Worm (Caenorhabditis elegans) whole organism, L3 larva: Measurements from ENCODE around the gene col-126.

Experiments
- aly-2 ChIP-seq: fragments of 150-350 bp; optimal IDR thresholded peaks from 2 replicates; lab custom pipeline; 2014; ENCODE audit warnings: missing biosample characterization, missing genetic modification characterization
- ceh-16 ChIP-seq: sonication (generic microtip); optimal IDR thresholded peaks from 2 replicates; lab custom pipeline; 2017; ENCODE audit warnings: missing biosample characterization, missing genetic modification characterization
- ceh-28 ChIP-seq: fragments of 150-350 bp; optimal IDR thresholded peaks from 2 replicates; lab custom pipeline; 2014; ENCODE audit warnings: missing biosample characterization, missing genetic modification reagents, missing genetic modification characterization
- ceh-9 ChIP-seq: sonication (generic microtip); optimal IDR thresholded peaks from 2 replicates; lab custom pipeline; 2018; ENCODE audit warnings: missing biosample characterization, missing genetic modification characterization
- daf-12 ChIP-seq: fragments of 150-350 bp; optimal IDR thresholded peaks from 2 replicates; lab custom pipeline; 2014; ENCODE audit warnings: missing biosample characterization, missing genetic modification reagents, missing genetic modification characterization
- egl-5 ChIP-seq: fragments of 150-350 bp; optimal IDR thresholded peaks from 2 replicates; lab custom pipeline; 2017; ENCODE audit warnings: missing biosample characterization, missing genetic modification reagents, missing genetic modification characterization, inconsistent platforms
- elt-2 ChIP-seq: sonication (generic microtip); optimal IDR thresholded peaks from 2 replicates; lab custom pipeline; 2016; ENCODE audit warnings: missing genetic modification reagents, mild to moderate bottlenecking, missing genetic modification characterization, missing compliant biosample characterization
- eor-1 ChIP-seq, 2 experiments: fragments of 150-350 bp; optimal IDR thresholded peaks; 2 replicates each; lab custom pipeline; 2014 to 2018; ENCODE audit warnings: missing biosample characterization in 2 of 2, missing genetic modification characterization in 2 of 2
- fkh-10 ChIP-seq: sonication (generic microtip); optimal IDR thresholded peaks from 2 replicates; lab custom pipeline; 2017; ENCODE audit warnings: missing biosample characterization, missing genetic modification reagents, missing genetic modification characterization
- fkh-2 ChIP-seq: fragments of 150-350 bp; optimal IDR thresholded peaks from 2 replicates; lab custom pipeline; 2014; ENCODE audit warnings: missing biosample characterization, missing genetic modification reagents, missing genetic modification characterization
- fos-1 ChIP-seq: fragments of 150-350 bp; optimal IDR thresholded peaks from 2 replicates; lab custom pipeline; 2014; ENCODE audit warnings: missing biosample characterization, missing genetic modification characterization
- jun-1 ChIP-seq: fragments of 150-350 bp; optimal IDR thresholded peaks from 2 replicates; lab custom pipeline; 2014; ENCODE audit warnings: missing biosample characterization, missing genetic modification reagents, missing genetic modification characterization
- lin-15B ChIP-seq: fragments of 150-350 bp; optimal IDR thresholded peaks from 2 replicates; lab custom pipeline; 2014; ENCODE audit warnings: missing biosample characterization, missing genetic modification characterization
- lin-39 ChIP-seq: fragments of 150-350 bp; optimal IDR thresholded peaks from 2 replicates; lab custom pipeline; 2018; ENCODE audit warnings: missing biosample characterization, missing genetic modification reagents, missing genetic modification characterization
- mdl-1 ChIP-seq: fragments of 150-350 bp; optimal IDR thresholded peaks from 2 replicates; lab custom pipeline; 2014; ENCODE audit warnings: missing biosample characterization, missing genetic modification characterization
- mml-1 ChIP-seq: fragments of 150-350 bp; sonication (generic microtip); optimal IDR thresholded peaks from 3 replicates; lab custom pipeline; 2014; ENCODE audit warnings: missing biosample characterization, missing genetic modification characterization
- nhr-11 ChIP-seq: fragments of 150-350 bp; optimal IDR thresholded peaks from 2 replicates; lab custom pipeline; 2014; ENCODE audit warnings: missing biosample characterization, missing genetic modification characterization
- nhr-23 ChIP-seq: fragments of 150-350 bp; optimal IDR thresholded peaks from 2 replicates; lab custom pipeline; 2014; ENCODE audit warnings: missing biosample characterization, missing genetic modification reagents, missing genetic modification characterization
- nhr-25 ChIP-seq: sonication (generic microtip); optimal IDR thresholded peaks from 2 replicates; lab custom pipeline; 2017; ENCODE audit warnings: missing biosample characterization, missing genetic modification characterization
- nhr-28 ChIP-seq: fragments of 150-350 bp; optimal IDR thresholded peaks from 2 replicates; lab custom pipeline; 2014; ENCODE audit warnings: missing biosample characterization, missing genetic modification characterization
- nhr-67 ChIP-seq: fragments of 150-350 bp; optimal IDR thresholded peaks from 2 replicates; lab custom pipeline; 2014; ENCODE audit warnings: missing biosample characterization, missing genetic modification characterization
- nhr-76 ChIP-seq: fragments of 150-350 bp; sonication (generic microtip); optimal IDR thresholded peaks from 5 replicates; lab custom pipeline; 2014; ENCODE audit warnings: missing biosample characterization, missing genetic modification characterization
- nhr-77 ChIP-seq: fragments of 150-350 bp; optimal IDR thresholded peaks from 2 replicates; lab custom pipeline; 2014; ENCODE audit warnings: missing biosample characterization, missing genetic modification characterization
- pha-4 ChIP-seq: fragments of 150-350 bp; optimal IDR thresholded peaks from 2 replicates; lab custom pipeline; 2014; ENCODE audit warnings: missing biosample characterization, missing genetic modification reagents, missing genetic modification characterization
- pqm-1 ChIP-seq: fragments of 150-350 bp; optimal IDR thresholded peaks from 2 replicates; lab custom pipeline; 2017; ENCODE audit warnings: missing biosample characterization, missing genetic modification characterization, inconsistent platforms
- sea-2 ChIP-seq: fragments of 150-350 bp; sonication (generic microtip); optimal IDR thresholded peaks from 4 replicates; lab custom pipeline; 2014; ENCODE audit warnings: missing biosample characterization, missing genetic modification reagents, missing genetic modification characterization
- skn-1 ChIP-seq: fragments of 150-350 bp; optimal IDR thresholded peaks from 2 replicates; lab custom pipeline; 2014; ENCODE audit warnings: missing biosample characterization, missing genetic modification characterization
- unc-39 ChIP-seq: sonication (generic microtip); optimal IDR thresholded peaks from 4 replicates; lab custom pipeline; 2017; ENCODE audit warnings: missing biosample characterization, missing genetic modification characterization
- unc-62 ChIP-seq: fragments of 150-350 bp; sonication (generic microtip); optimal IDR thresholded peaks from 4 replicates; lab custom pipeline; 2014; ENCODE audit warnings: missing biosample characterization, missing genetic modification reagents, missing genetic modification characterization
- zag-1 ChIP-seq: fragments of 150-350 bp; optimal IDR thresholded peaks from 2 replicates; lab custom pipeline; 2014; ENCODE audit warnings: missing biosample characterization, missing genetic modification characterization
- ztf-11 ChIP-seq: fragments of 150-350 bp; optimal IDR thresholded peaks from 2 replicates; lab custom pipeline; 2014; ENCODE audit warnings: missing biosample characterization, missing genetic modification characterization

The col-126 gene

ce11 chrIV:11260544-11261227 is 2.5 kb upstream of the col-126 start, which contains the start of gene C05C12.5:
C05C12.5 (minus strand) TSS chrIV:11261185.
- TF ChIP-seq nhr-11, result no peak

- no peak for TF ChIP-seq unc-62 (GFP tag; lab: Kevin White, UChicago)
- TF ChIP-seq pha-4 (tag; lab: Kevin White, UChicago), result no peak
Observed at ce11 chrIV:11261535-11261934, 1.7 kb upstream of the col-126 start, which contains the start of gene F54D1.1. F54D1.1 (plus strand) TSS chrIV:11261835.

- no peak for TF ChIP-seq nhr-23 (tag; lab: Kevin White, UChicago)
- TF ChIP-seq lin-15B (tag; lab: Kevin White, UChicago), result no peak
- TF ChIP-seq nhr-25 (tag; lab: Kevin White, UChicago), result no peak
- TF ChIP-seq, all 47 proteins: peak for 0
Observed at ce11 chrIV:11266090-11266489, 2.9 kb downstream of the col-126 start, which contains the start of gene col-127. col-127 (minus strand) TSS chrIV:11266190.

ce11 chrIV:11269483-11269882 is 6.3 kb downstream of the col-126 start:
- TF ChIP-seq jun-1 (no peak), mdl-1 (tag; lab: Kevin White, UChicago) (no peak), pha-4 (tag; lab: Kevin White, UChicago) (peak; percentile 90), ceh-9 (tag; lab: Kevin White, UChicago) (no peak), lin-39 (tag; lab: Kevin White, UChicago) (no peak), zag-1 (no peak)

- TF ChIP-seq pha-4 (tag; lab: Kevin White, UChicago) (peak; percentile 72), mml-1 (tag; lab: Kevin White, UChicago) (no peak)
Observed at ce11 chrIV:11271262-11271661, 8.1 kb downstream of the col-126 start, which contains the start of gene nhr-7. nhr-7 (minus strand) TSS chrIV:11271362.

ce11 chrIV:11273151-11273550 is 9.9 kb downstream of the col-126 start, which contains the start of gene gtl-2:
gtl-2 (plus strand) TSS chrIV:11273451.
- TF ChIP-seq pha-4 (tag; lab: Kevin White, UChicago) (no peak), ztf-11 (tag; lab: Kevin White, UChicago) (no peak)

ce11 chrIV:11276026-11276425 is 12.8 kb downstream of the col-126 start:
- TF ChIP-seq unc-39 (tag; lab: Kevin White, UChicago) (no peak), lin-39 (tag; lab: Kevin White, UChicago) (no peak), aly-2 (no peak), ceh-16 (tag; lab: Kevin White, UChicago) (no peak), fkh-2 (tag; lab: Kevin White, UChicago) (no peak), sea-2 (GFP tag; lab: Kevin White, UChicago) (no peak), fkh-10 (GFP tag; lab: Kevin White, UChicago) (no peak), eor-1 (tag; optimal IDR thresholded peaks at IDR 0.05; lab: Kevin White, UChicago) (no peak), nhr-28 (tag; lab: Kevin White, UChicago) (no peak), nhr-76 (tag; lab: Kevin White, UChicago) (no peak), nhr-67 (tag; lab: Kevin White, UChicago) (no peak), egl-5 (tag; lab: Kevin White, UChicago) (no peak), daf-12 (tag; lab: Kevin White, UChicago) (no peak)
- TF ChIP-seq, all 47 proteins: peak for 0

- TF ChIP-seq skn-1 (tag; lab: Kevin White, UChicago) (peak; percentile 42), elt-2 (tag; lab: Kevin White, UChicago) (peak; percentile 98), unc-62 (GFP tag; lab: Kevin White, UChicago) (no peak), pha-4 (tag; lab: Kevin White, UChicago) (peak; percentile 95), ceh-28 (tag; lab: Kevin White, UChicago) (no peak), jun-1 (peak; percentile 78), fos-1 (tag; lab: Kevin White, UChicago) (peak; percentile 53), nhr-77 (no peak), pqm-1 (tag; lab: Kevin White, UChicago) (peak; percentile 93)
Observed at ce11 chrIV:11284102-11284531, 20.9 kb downstream of the col-126 start.
